Worm (Caenorhabditis elegans) whole organism, L1 larva: ENCODE data around the gene hcp-3.

Experiments used
- efl-1 ChIP-seq, 4 experiments: fragments of 150-350 bp; optimal IDR thresholded peaks in 3 of 4; peaks in 1 of 4; 1 replicate in 1 of 4; 2 replicates in 3 of 4; lab custom pipeline; 2014; ENCODE audit warnings: missing biosample characterization in 2 of 4, missing genetic modification characterization in 2 of 4, missing genetic modification reagents in 2 of 4
- hpl-2 ChIP-seq: fragments of 150-350 bp; optimal IDR thresholded peaks from 2 replicates; lab custom pipeline; 2014; ENCODE audit warnings: missing biosample characterization, missing genetic modification reagents, missing genetic modification characterization
- lsy-2 ChIP-seq, 2 experiments: fragments of 150-350 bp; optimal IDR thresholded peaks; 2 replicates each; lab custom pipeline; 2014; ENCODE audit warnings: missing biosample characterization in 2 of 2, missing genetic modification characterization in 2 of 2
- nhr-11 ChIP-seq: fragments of 150-350 bp; optimal IDR thresholded peaks from 2 replicates; lab custom pipeline; 2014; ENCODE audit warnings: missing biosample characterization, missing genetic modification characterization
- nhr-77 ChIP-seq: fragments of 150-350 bp; optimal IDR thresholded peaks from 2 replicates; lab custom pipeline; 2014; ENCODE audit warnings: missing biosample characterization, missing genetic modification characterization

DNA sequence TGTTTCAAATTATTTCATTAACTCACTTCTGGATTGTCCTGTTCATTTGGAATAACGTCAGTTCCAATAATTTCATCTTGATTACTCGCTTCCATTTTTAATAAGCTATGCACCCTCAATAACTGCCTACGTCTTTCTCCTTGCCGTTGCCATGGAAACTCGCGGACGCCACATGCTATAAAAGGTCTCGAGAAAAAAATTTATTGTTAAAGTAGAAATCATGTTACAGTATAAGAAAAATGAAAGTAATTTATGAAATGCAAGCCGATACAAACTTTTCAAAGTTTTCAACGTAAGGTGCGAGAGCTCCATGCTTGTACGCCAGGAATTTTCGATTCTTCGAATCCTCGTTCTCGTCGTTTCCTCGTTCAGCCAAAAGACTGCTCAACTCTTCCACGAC is 4.2 kb downstream of the hcp-3 start, which contains the start of gene bbs-4:
- no peak for TF ChIP-seq lsy-2 (tag; optimal IDR thresholded peaks at IDR 0.05; lab: Kevin White, UChicago)
- TF ChIP-seq nhr-77 (tag; lab: Kevin White, UChicago), result no peak
- TF ChIP-seq hpl-2 (GFP tag; lab: Kevin White, UChicago), result no peak
- TF ChIP-seq efl-1 (optimal IDR thresholded peaks at IDR 0.05; lab: Kevin White, UChicago), result no peak
- TF ChIP-seq efl-1 (GFP tag; optimal IDR thresholded peaks at IDR 0.05 in 1 of 2; lab: Kevin White, UChicago), result no peak
- no peak for TF ChIP-seq nhr-11 (tag; lab: Kevin White, UChicago)
